Worm (Caenorhabditis elegans): Measurements from ENCODE around the gene cyk-3.
"Not testable (repeated sequence)": the region's sequence is repeated elsewhere in the genome, so short reads cannot be mapped to it uniquely, and the experiment has no call there.

DNA sequence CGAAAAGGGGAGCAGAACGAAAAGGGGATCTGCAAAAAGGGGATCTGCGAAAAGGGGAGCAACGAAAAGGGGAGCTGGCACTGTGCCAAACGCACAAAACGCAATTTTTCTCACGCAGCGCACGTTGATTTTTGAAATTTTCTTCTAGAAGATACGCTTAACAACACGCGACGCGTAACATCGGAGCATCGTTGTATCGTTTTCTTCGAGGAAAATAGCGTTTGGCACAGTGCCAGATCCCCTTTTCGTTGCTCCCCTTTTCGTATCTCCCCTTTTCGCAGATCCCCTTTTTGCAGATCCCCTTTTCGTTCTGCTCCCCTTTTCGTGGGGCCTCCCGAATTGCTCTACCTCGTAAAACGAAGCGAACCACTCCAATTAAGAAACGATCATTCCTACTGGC lies 6.9 kb upstream of the cyk-3 start:
- not testable (repeated sequence) for TF ChIP-seq klf-2 (GFP tag; conservative IDR thresholded peaks at IDR 0.05); tab-1 (GFP tag; IDR thresholded peaks at IDR 0.05); cog-1 (tag; optimal IDR thresholded peaks at IDR 0.05)

All from whole organism, midembryonic.